Worm (Caenorhabditis elegans) whole organism, L2 larva: Measurements from ENCODE around the gene cutl-5.

ENCODE experiments used
- F13H6.1 ChIP-seq: sonication (generic microtip); optimal IDR thresholded peaks from 2 replicates; lab custom pipeline; 2016; ENCODE audit warnings: missing genetic modification characterization, missing compliant biosample characterization
- ZK546.5 ChIP-seq: sonication (generic microtip); optimal IDR thresholded peaks from 2 replicates; lab custom pipeline; 2017; ENCODE audit warnings: missing biosample characterization, missing genetic modification characterization
- aly-2 ChIP-seq: fragments of 150-350 bp; optimal IDR thresholded peaks from 2 replicates; lab custom pipeline; 2014; ENCODE audit warnings: missing biosample characterization, missing genetic modification characterization
- ama-1 ChIP-seq: fragments of 150-350 bp; optimal IDR thresholded peaks from 2 replicates; lab custom pipeline; 2018; ENCODE audit warnings: inconsistent platforms
- blmp-1 ChIP-seq: sonication (generic microtip); optimal IDR thresholded peaks from 2 replicates; lab custom pipeline; 2017; ENCODE audit warnings: missing genetic modification characterization, mild to moderate bottlenecking, missing compliant biosample characterization, antibody characterized with exemption, moderate library complexity; ENCODE audit not compliant: insufficient read depth
- ceh-16 ChIP-seq: fragments of 150-350 bp; optimal IDR thresholded peaks from 2 replicates; lab custom pipeline; 2014; ENCODE audit warnings: missing biosample characterization, missing genetic modification characterization
- crh-2 ChIP-seq: sonication (generic microtip); optimal IDR thresholded peaks from 2 replicates; lab custom pipeline; 2017; ENCODE audit warnings: missing biosample characterization, missing genetic modification characterization
- dmd-4 ChIP-seq: sonication (generic microtip); optimal IDR thresholded peaks from 2 replicates; lab custom pipeline; 2017; ENCODE audit warnings: missing biosample characterization, missing genetic modification characterization
- elt-1 ChIP-seq: fragments of 150-350 bp; optimal IDR thresholded peaks from 2 replicates; lab custom pipeline; 2014; ENCODE audit warnings: missing biosample characterization, missing genetic modification characterization
- fos-1 ChIP-seq: fragments of 150-350 bp; optimal IDR thresholded peaks from 2 replicates; lab custom pipeline; 2014; ENCODE audit warnings: missing biosample characterization, missing genetic modification characterization
- gmeb-1 ChIP-seq: fragments of 150-350 bp; optimal IDR thresholded peaks from 2 replicates; lab custom pipeline; 2014; ENCODE audit warnings: missing biosample characterization, missing genetic modification characterization
- lin-11 ChIP-seq: fragments of 150-350 bp; sonication (generic microtip); optimal IDR thresholded peaks from 2 replicates; lab custom pipeline; 2014; ENCODE audit warnings: missing biosample characterization, missing genetic modification characterization, inconsistent platforms, mixed read lengths
- lin-13 ChIP-seq: fragments of 150-350 bp; optimal IDR thresholded peaks from 2 replicates; lab custom pipeline; 2014; ENCODE audit warnings: missing biosample characterization, missing genetic modification reagents, missing genetic modification characterization
- lin-39 ChIP-seq: fragments of 150-350 bp; optimal IDR thresholded peaks from 2 replicates; lab custom pipeline; 2014; ENCODE audit warnings: missing biosample characterization, missing genetic modification reagents, missing genetic modification characterization
- lsy-2 ChIP-seq, 2 experiments: fragments of 150-350 bp in 1 of 2; sonication (generic microtip) in 1 of 2; optimal IDR thresholded peaks; 2 replicates each; lab custom pipeline; 2014 to 2017; ENCODE audit warnings: missing biosample characterization in 2 of 2, missing genetic modification characterization in 2 of 2
- mab-5 ChIP-seq: fragments of 150-350 bp; optimal IDR thresholded peaks from 2 replicates; lab custom pipeline; 2014; ENCODE audit warnings: missing biosample characterization, missing genetic modification characterization
- mbf-1 ChIP-seq: sonication (generic microtip); optimal IDR thresholded peaks from 2 replicates; lab custom pipeline; 2017; ENCODE audit warnings: missing biosample characterization, missing genetic modification characterization
- mdl-1 ChIP-seq, 2 experiments: fragments of 150-350 bp in 1 of 2; sonication (generic microtip) in 1 of 2; optimal IDR thresholded peaks; 2 replicates each; lab custom pipeline; 2017; ENCODE audit warnings: missing biosample characterization in 2 of 2, missing genetic modification characterization in 2 of 2
- nhr-10 ChIP-seq: sonication (generic microtip); optimal IDR thresholded peaks from 2 replicates; lab custom pipeline; 2017; ENCODE audit warnings: missing biosample characterization, missing genetic modification characterization
- nhr-12 ChIP-seq: fragments of 150-350 bp; optimal IDR thresholded peaks from 2 replicates; lab custom pipeline; 2014; ENCODE audit warnings: missing biosample characterization, missing genetic modification characterization
- nhr-129 ChIP-seq: fragments of 150-350 bp; optimal IDR thresholded peaks from 2 replicates; lab custom pipeline; 2014; ENCODE audit warnings: missing biosample characterization, missing genetic modification characterization
- nhr-21 ChIP-seq: fragments of 150-350 bp; optimal IDR thresholded peaks from 2 replicates; lab custom pipeline; 2014; ENCODE audit warnings: missing biosample characterization, missing genetic modification characterization
- nhr-23 ChIP-seq: fragments of 150-350 bp; optimal IDR thresholded peaks from 2 replicates; lab custom pipeline; 2014; ENCODE audit warnings: missing biosample characterization, missing genetic modification reagents, missing genetic modification characterization
- nhr-237 ChIP-seq: fragments of 150-350 bp; optimal IDR thresholded peaks from 2 replicates; lab custom pipeline; 2014; ENCODE audit warnings: missing biosample characterization, missing genetic modification characterization
- nhr-25 ChIP-seq: fragments of 150-350 bp; sonication (generic microtip); optimal IDR thresholded peaks from 3 replicates; lab custom pipeline; 2014; ENCODE audit warnings: missing biosample characterization, missing genetic modification characterization
- nhr-6 ChIP-seq: fragments of 150-350 bp; optimal IDR thresholded peaks from 2 replicates; lab custom pipeline; 2014; ENCODE audit warnings: missing biosample characterization, missing genetic modification characterization
- nhr-77 ChIP-seq: fragments of 150-350 bp; optimal IDR thresholded peaks from 2 replicates; lab custom pipeline; 2014; ENCODE audit warnings: missing biosample characterization, missing genetic modification characterization
- sem-4 ChIP-seq: fragments of 150-350 bp; optimal IDR thresholded peaks from 2 replicates; lab custom pipeline; 2014; ENCODE audit warnings: missing biosample characterization, missing genetic modification reagents, missing genetic modification characterization
- skn-1 ChIP-seq: sonication (generic microtip); optimal IDR thresholded peaks from 2 replicates; lab custom pipeline; 2017; ENCODE audit warnings: missing biosample characterization, missing genetic modification characterization
- sma-3 ChIP-seq: sonication (generic microtip); optimal IDR thresholded peaks from 2 replicates; lab custom pipeline; 2016; ENCODE audit warnings: missing genetic modification reagents, missing genetic modification characterization, missing compliant biosample characterization
- sma-9 ChIP-seq, 2 experiments: fragments of 150-350 bp in 1 of 2; sonication (generic microtip) in 1 of 2; optimal IDR thresholded peaks; 2 replicates each; lab custom pipeline; 2014 to 2016; ENCODE audit warnings: missing genetic modification characterization in 2 of 2, mild to moderate bottlenecking in 1 of 2, missing biosample characterization in 1 of 2, missing compliant biosample characterization in 1 of 2, missing genetic modification reagents in 1 of 2, moderate library complexity in 1 of 2
- unc-39 ChIP-seq: fragments of 150-350 bp; optimal IDR thresholded peaks from 2 replicates; lab custom pipeline; 2014; ENCODE audit warnings: missing biosample characterization, missing genetic modification characterization
- unc-55 ChIP-seq: fragments of 150-350 bp; sonication (generic microtip); optimal IDR thresholded peaks from 3 replicates; lab custom pipeline; 2014; ENCODE audit warnings: missing biosample characterization, missing genetic modification reagents, missing genetic modification characterization
- unc-62 ChIP-seq: fragments of 150-350 bp; optimal IDR thresholded peaks from 2 replicates; lab custom pipeline; 2014; ENCODE audit warnings: missing biosample characterization, missing genetic modification reagents, missing genetic modification characterization
- zag-1 ChIP-seq: fragments of 150-350 bp; optimal IDR thresholded peaks from 2 replicates; lab custom pipeline; 2014; ENCODE audit warnings: missing biosample characterization, missing genetic modification characterization
- ztf-1 ChIP-seq: fragments of 200-800 bp; sonication (Bioruptor generic); conservative IDR thresholded peaks from 2 replicates; pipeline ENCODE4 v1.3.6; 2022; ENCODE audit warnings: missing genetic modification characterization, missing compliant biosample characterization
- ztf-11 ChIP-seq: sonication (generic microtip); optimal IDR thresholded peaks from 2 replicates; lab custom pipeline; 2017; ENCODE audit warnings: missing biosample characterization, missing genetic modification characterization

cutl-5 gene

ce11 chrII:7115638-7116037 is at the start of gene cutl-5:
Gene cutl-5, minus strand, starts transcription at chrII:7115906.
- no peak for TF ChIP-seq ztf-1
- TF ChIP-seq nhr-23 (tag; lab: Kevin White, UChicago): no peak

ce11 chrII:7161512-7161911 is 45.8 kb upstream of the cutl-5 start, which contains the start of gene C27H5.12:
Gene C27H5.12, minus strand, starts transcription at chrII:7161612.
- no peak for TF ChIP-seq nhr-12 (tag; lab: Kevin White, UChicago)
- no peak for TF ChIP-seq unc-62 (GFP tag; lab: Kevin White, UChicago)
- TF ChIP-seq lin-13 (GFP tag; lab: Kevin White, UChicago): no peak
- no peak for TF ChIP-seq nhr-237 (tag; lab: Kevin White, UChicago)
- no peak for TF ChIP-seq nhr-23 (tag; lab: Kevin White, UChicago)
- no peak for TF ChIP-seq zag-1
- no peak for TF ChIP-seq gmeb-1 (tag; lab: Kevin White, UChicago)

DNA sequence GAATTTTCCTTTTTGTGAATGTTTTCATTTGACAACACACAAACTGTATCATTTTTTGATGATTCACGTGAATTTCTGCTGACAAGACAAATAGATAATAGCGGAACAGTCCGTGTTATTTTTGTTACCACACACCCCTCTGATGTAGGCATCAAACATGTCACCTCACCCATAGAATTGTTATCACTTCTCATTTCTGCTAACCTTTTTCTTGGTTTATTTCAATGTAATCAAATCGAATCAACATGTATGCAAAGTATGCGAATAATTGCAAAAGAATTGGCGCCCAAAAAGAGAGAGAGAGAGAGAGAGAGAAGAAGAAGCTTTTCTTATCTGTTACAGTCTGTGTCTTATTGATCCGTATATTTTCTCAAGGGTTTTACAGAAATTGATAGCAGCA is 41.7 kb upstream of the cutl-5 start:
- TF ChIP-seq ztf-11 (tag; lab: Kevin White, UChicago) (no peak), fos-1 (tag; lab: Kevin White, UChicago) (peak; percentile 52), ZK546.5 (tag; lab: Kevin White, UChicago) (no peak), gmeb-1 (tag; lab: Kevin White, UChicago) (peak; percentile 27), sem-4 (tag; lab: Kevin White, UChicago) (no peak), crh-2 (tag; lab: Kevin White, UChicago) (peak; percentile 43), lin-13 (GFP tag; lab: Kevin White, UChicago) (no peak), skn-1 (tag; lab: Kevin White, UChicago) (no peak), ceh-16 (tag; lab: Kevin White, UChicago) (no peak), mab-5 (tag; lab: Kevin White, UChicago) (no peak), unc-62 (GFP tag; lab: Kevin White, UChicago) (no peak), lsy-2 (tag; optimal IDR thresholded peaks at IDR 0.05; lab: Kevin White, UChicago) (no peak), unc-39 (tag; lab: Kevin White, UChicago) (no peak), blmp-1 (tag; lab: Kevin White, UChicago) (no peak), ztf-1 (no peak), sma-9 (GFP tag; optimal IDR thresholded peaks at IDR 0.05; lab: Kevin White, UChicago) (peak; percentile 60), sma-9 (tag; optimal IDR thresholded peaks at IDR 0.05; lab: Kevin White, UChicago) (no peak), F13H6.1 (tag; lab: Kevin White, UChicago) (no peak)
- TF ChIP-seq, all 48 proteins: peak for 4

DNA sequence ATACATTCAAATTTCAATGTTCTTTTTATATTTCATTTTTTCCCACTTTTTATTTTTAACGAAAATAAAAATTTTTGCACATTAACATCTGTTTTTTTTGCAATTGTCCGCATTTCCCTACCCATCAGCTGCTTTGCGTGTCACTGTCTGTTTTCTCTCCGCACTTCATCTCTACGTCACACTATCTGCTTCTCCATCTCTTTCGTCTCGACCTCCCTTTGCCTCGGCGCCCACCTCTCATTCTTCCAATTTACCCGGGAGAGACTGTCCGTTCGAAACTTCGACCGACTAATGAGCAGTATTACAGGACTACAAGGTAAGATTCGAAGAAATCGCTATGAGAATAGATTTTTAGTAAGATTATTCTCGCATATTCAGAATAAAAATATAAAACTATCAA is 39.7 kb upstream of the cutl-5 start, which contains the start of gene C27H5.2:
C27H5.2 (plus strand) TSS at position 190 of the 400 bp plus-strand sequence.
- TF ChIP-seq lsy-2 (tag; optimal IDR thresholded peaks at IDR 0.05; lab: Kevin White, UChicago) (peak in 1 of 2 experiments; percentile 18), blmp-1 (tag; lab: Kevin White, UChicago) (no peak), ama-1 (lab: Kevin White, UChicago) (peak; percentile 21), aly-2 (tag; lab: Kevin White, UChicago) (no peak), sma-3 (GFP tag; lab: Kevin White, UChicago) (no peak), ZK546.5 (tag; lab: Kevin White, UChicago) (no peak), ztf-11 (tag; lab: Kevin White, UChicago) (no peak), nhr-10 (no peak), fos-1 (tag; lab: Kevin White, UChicago) (peak; percentile 48), lin-39 (tag; lab: Kevin White, UChicago) (no peak), nhr-129 (tag; lab: Kevin White, UChicago) (peak; percentile 21), F13H6.1 (tag; lab: Kevin White, UChicago) (no peak)
- TF ChIP-seq, all 48 proteins: peak for 4

- TF ChIP-seq nhr-129 (tag; lab: Kevin White, UChicago) (no peak), unc-62 (GFP tag; lab: Kevin White, UChicago) (no peak), skn-1 (tag; lab: Kevin White, UChicago) (no peak), blmp-1 (tag; lab: Kevin White, UChicago) (no peak), nhr-23 (tag; lab: Kevin White, UChicago) (no peak)
These were observed 39.0 kb upstream of the cutl-5 start for ce11 chrII:7154711-7155110.

- TF ChIP-seq unc-39 (tag; lab: Kevin White, UChicago) (no peak), ztf-1 (no peak), blmp-1 (tag; lab: Kevin White, UChicago) (peak; percentile 56), aly-2 (tag; lab: Kevin White, UChicago) (no peak), nhr-21 (tag; lab: Kevin White, UChicago) (peak; percentile 94), mbf-1 (tag; lab: Kevin White, UChicago) (no peak), nhr-6 (tag; lab: Kevin White, UChicago) (peak; percentile 94), nhr-23 (tag; lab: Kevin White, UChicago) (no peak), zag-1 (peak; percentile 80), mdl-1 (tag; optimal IDR thresholded peaks at IDR 0.05; lab: Kevin White, UChicago) (peak in 1 of 2 experiments; percentile 72), nhr-10 (peak; percentile 79), dmd-4 (tag; lab: Kevin White, UChicago) (peak; percentile 67), nhr-77 (tag; lab: Kevin White, UChicago) (peak; percentile 82), gmeb-1 (tag; lab: Kevin White, UChicago) (peak; percentile 93), lin-13 (GFP tag; lab: Kevin White, UChicago) (peak; percentile 92), nhr-237 (tag; lab: Kevin White, UChicago) (peak; percentile 72), lin-11 (tag; lab: Kevin White, UChicago) (peak; percentile 94), unc-55 (GFP tag; lab: Kevin White, UChicago) (peak; percentile 96), nhr-25 (tag; lab: Kevin White, UChicago) (peak; percentile 97), elt-1 (tag; lab: Kevin White, UChicago) (peak; percentile 61), sma-3 (GFP tag; lab: Kevin White, UChicago) (peak; percentile 96)
These were observed 36.4 kb upstream of the cutl-5 start, which contains the start of gene fust-1 for ce11 chrII:7151969-7152631. Gene fust-1, plus strand, starts transcription at chrII:7152581.
